Fruit fly (Drosophila melanogaster) whole organism, embryonic: ENCODE data around the gene Upf1.
A peak's percentile ranks its signal among the peaks of the same experiment; 100 is the strongest.

Experiments
- B-H2 ChIP-seq: fragments of 200-800 bp; sonication (Bioruptor generic); optimal IDR thresholded peaks from 2 replicates; lab custom pipeline; 2018; ENCODE audit warnings: missing biosample characterization, mild to moderate bottlenecking, missing genetic modification characterization
- CG10274 ChIP-seq: fragments of 200-800 bp; sonication (Bioruptor generic); optimal IDR thresholded peaks from 3 replicates; lab custom pipeline; 2017; ENCODE audit warnings: missing biosample characterization, mild to moderate bottlenecking, missing genetic modification characterization
- CG10654 ChIP-seq: fragments of 200-800 bp; sonication (Bioruptor generic); optimal IDR thresholded peaks from 2 replicates; lab custom pipeline; 2016; ENCODE audit warnings: missing biosample characterization, missing genetic modification characterization
- CG11093 ChIP-seq: fragments of 200-800 bp; sonication (Bioruptor generic); IDR thresholded peaks from 3 replicates; pipeline ENCODE4 v1.3.6; 2022; ENCODE audit warnings: missing biosample characterization, missing genetic modification characterization
- CG12104 ChIP-seq: fragments of 200-800 bp; sonication (Bioruptor generic); optimal IDR thresholded peaks from 3 replicates; lab custom pipeline; 2016; ENCODE audit warnings: missing biosample characterization, missing genetic modification characterization
- CG13123 ChIP-seq: fragments of 200-800 bp; sonication (Bioruptor generic); optimal IDR thresholded peaks from 2 replicates; lab custom pipeline; 2016; ENCODE audit warnings: missing biosample characterization, missing genetic modification characterization
- CG13624 ChIP-seq: fragments of 200-800 bp; sonication (Bioruptor generic); optimal IDR thresholded peaks from 2 replicates; lab custom pipeline; 2016; ENCODE audit warnings: missing biosample characterization, missing genetic modification characterization
- CG14441 ChIP-seq: fragments of 200-800 bp; sonication (Bioruptor generic); IDR thresholded peaks from 2 replicates; pipeline ENCODE4 v1.3.6; 2022; ENCODE audit warnings: missing biosample characterization, missing genetic modification characterization
- CG16813 ChIP-seq: fragments of 200-800 bp; sonication (Bioruptor generic); IDR thresholded peaks from 3 replicates; pipeline ENCODE4 v1.3.6; 2022; ENCODE audit warnings: missing biosample characterization, missing genetic modification characterization; ENCODE audit not compliant: partially characterized antibody
- CG16815 ChIP-seq: fragments of 200-800 bp; sonication (Bioruptor generic); optimal IDR thresholded peaks from 3 replicates; lab custom pipeline; 2017; ENCODE audit warnings: missing biosample characterization, mild to moderate bottlenecking, missing genetic modification characterization
- CG18599 ChIP-seq: fragments of 200-800 bp; sonication (Bioruptor generic); optimal IDR thresholded peaks from 3 replicates; lab custom pipeline; 2017; ENCODE audit warnings: missing biosample characterization, missing genetic modification characterization, mild to moderate bottlenecking, moderate library complexity, missing genetic modification reagents
- CG2712 ChIP-seq: fragments of 200-800 bp; optimal IDR thresholded peaks from 3 replicates; lab custom pipeline; 2019; ENCODE audit warnings: missing biosample characterization, mild to moderate bottlenecking, missing genetic modification characterization, moderate library complexity
- CG3995 ChIP-seq: fragments of 200-800 bp; sonication (Bioruptor generic); optimal IDR thresholded peaks from 3 replicates; lab custom pipeline; 2016; ENCODE audit warnings: missing biosample characterization, missing genetic modification characterization
- CG7745 ChIP-seq: fragments of 200-800 bp; sonication (Bioruptor generic); optimal IDR thresholded peaks from 2 replicates; lab custom pipeline; 2018; ENCODE audit warnings: missing biosample characterization, mild to moderate bottlenecking, missing genetic modification characterization, moderate library complexity
- CG7839 ChIP-seq: fragments of 200-800 bp; sonication (Bioruptor generic); optimal IDR thresholded peaks from 3 replicates; lab custom pipeline; 2018; ENCODE audit warnings: missing biosample characterization, mild to moderate bottlenecking, missing genetic modification characterization, moderate library complexity
- CG8089 ChIP-seq: fragments of 200-800 bp; sonication (Bioruptor generic); optimal IDR thresholded peaks from 3 replicates; lab custom pipeline; 2016; ENCODE audit warnings: missing biosample characterization, missing genetic modification characterization
- Camta ChIP-seq: fragments of 200-800 bp; sonication (Bioruptor generic); optimal IDR thresholded peaks from 2 replicates; lab custom pipeline; 2016; ENCODE audit warnings: missing biosample characterization, missing genetic modification characterization
- Dll ChIP-seq: fragments of 200-800 bp; sonication (Bioruptor generic); IDR thresholded peaks from 4 replicates; pipeline ENCODE4 v1.3.6; 2022; ENCODE audit warnings: missing biosample characterization, missing genetic modification characterization; ENCODE audit not compliant: partially characterized antibody
- Doc3 ChIP-seq: fragments of 200-800 bp; sonication (Bioruptor generic); IDR thresholded peaks from 3 replicates; pipeline ENCODE4 v1.3.6; 2022; ENCODE audit warnings: missing biosample characterization, missing genetic modification characterization; ENCODE audit not compliant: partially characterized antibody
- Dp ChIP-seq: fragments of 200-800 bp; sonication (Bioruptor generic); optimal IDR thresholded peaks from 2 replicates; lab custom pipeline; 2018; ENCODE audit warnings: missing biosample characterization, mild to moderate bottlenecking, missing genetic modification characterization, moderate library complexity
- E2f2 ChIP-seq: fragments of 200-800 bp; sonication (Bioruptor generic); IDR thresholded peaks from 2 replicates; pipeline ENCODE4 v1.3.6; 2022; ENCODE audit warnings: missing biosample characterization, missing genetic modification characterization
- Hmr ChIP-seq: fragments of 200-800 bp; sonication (Bioruptor generic); optimal IDR thresholded peaks from 3 replicates; lab custom pipeline; 2017; ENCODE audit warnings: mild to moderate bottlenecking, missing biosample characterization, missing genetic modification reagents, missing genetic modification characterization
- Neu2 ChIP-seq: fragments of 200-800 bp; sonication (Bioruptor generic); optimal IDR thresholded peaks from 3 replicates; lab custom pipeline; 2016; ENCODE audit warnings: missing biosample characterization, missing genetic modification characterization, borderline replicate concordance
- Nf-YA ChIP-seq: fragments of 200-800 bp; sonication (Bioruptor generic); IDR thresholded peaks from 2 replicates; pipeline ENCODE4 v1.3.6; 2022; ENCODE audit warnings: missing biosample characterization, missing genetic modification characterization
- Rfx ChIP-seq: fragments of 200-800 bp; sonication (Bioruptor generic); IDR thresholded peaks from 2 replicates; pipeline ENCODE4 v1.3.6; 2022; ENCODE audit warnings: missing biosample characterization, missing genetic modification characterization
- Rx ChIP-seq: fragments of 200-800 bp; sonication (Bioruptor generic); IDR thresholded peaks from 2 replicates; pipeline ENCODE4 v1.3.6; 2022; ENCODE audit warnings: missing biosample characterization, missing genetic modification characterization
- Sry-β ChIP-seq: fragments of 200-800 bp; sonication (Bioruptor generic); optimal IDR thresholded peaks from 2 replicates; lab custom pipeline; 2018; ENCODE audit warnings: missing biosample characterization, mild to moderate bottlenecking, missing genetic modification characterization, moderate library complexity
- Sry-δ ChIP-seq: fragments of 200-800 bp; sonication (Bioruptor generic); optimal IDR thresholded peaks from 2 replicates; lab custom pipeline; 2016; ENCODE audit warnings: missing biosample characterization, missing genetic modification characterization
- bab2 ChIP-seq: fragments of 200-800 bp; sonication (Bioruptor generic); optimal IDR thresholded peaks from 2 replicates; lab custom pipeline; 2016; ENCODE audit warnings: missing biosample characterization, missing genetic modification characterization
- bsh ChIP-seq, 2 experiments: fragments of 200-800 bp; sonication (Bioruptor generic); optimal IDR thresholded peaks; 2 replicates each; lab custom pipeline; 2017 to 2018; ENCODE audit warnings: mild to moderate bottlenecking in 2 of 2, missing biosample characterization in 2 of 2, missing genetic modification characterization in 2 of 2, moderate library complexity in 1 of 2
- dati ChIP-seq: fragments of 200-800 bp; sonication (Bioruptor generic); IDR thresholded peaks from 2 replicates; pipeline ENCODE4 v1.3.6; 2022; ENCODE audit warnings: missing biosample characterization, missing genetic modification characterization
- dpn ChIP-seq, 2 experiments: fragments of 200-800 bp; sonication (Bioruptor generic); optimal IDR thresholded peaks; 3 replicates each; lab custom pipeline; 2016; ENCODE audit warnings: missing biosample characterization in 2 of 2, missing genetic modification characterization in 2 of 2
- ems ChIP-seq: fragments of 200-800 bp; sonication (Bioruptor generic); optimal IDR thresholded peaks from 3 replicates; lab custom pipeline; 2016; ENCODE audit warnings: missing biosample characterization, missing genetic modification characterization
- fd3F ChIP-seq: fragments of 200-800 bp; sonication (Bioruptor generic); optimal IDR thresholded peaks from 2 replicates; lab custom pipeline; 2018; ENCODE audit warnings: missing biosample characterization, mild to moderate bottlenecking, missing genetic modification characterization, moderate library complexity
- ftz-f1 ChIP-seq: fragments of 200-800 bp; sonication (Bioruptor generic); optimal IDR thresholded peaks from 2 replicates; lab custom pipeline; 2016; ENCODE audit warnings: missing biosample characterization, missing genetic modification characterization
- grau ChIP-seq: fragments of 200-800 bp; optimal IDR thresholded peaks from 3 replicates; lab custom pipeline; 2019; ENCODE audit warnings: missing biosample characterization, mild to moderate bottlenecking, missing genetic modification characterization, moderate library complexity
- hbn ChIP-seq: fragments of 200-800 bp; sonication (Bioruptor generic); IDR thresholded peaks from 2 replicates; pipeline ENCODE4 v1.3.6; 2022; ENCODE audit warnings: missing biosample characterization, missing genetic modification characterization; ENCODE audit not compliant: partially characterized antibody
- hth ChIP-seq: fragments of >200 bp; optimal IDR thresholded peaks from 2 replicates; lab custom pipeline; 2017; ENCODE audit warnings: inconsistent platforms
- onecut ChIP-seq: fragments of 200-800 bp; sonication (Bioruptor generic); IDR thresholded peaks from 2 replicates; pipeline ENCODE4 v1.3.6; 2022; ENCODE audit warnings: missing biosample characterization, missing genetic modification characterization
- pan ChIP-seq, 4 experiments: fragments of >200 bp in 3 of 4; fragments of 200-800 bp in 1 of 4; sonication (Bioruptor generic) in 1 of 4; optimal IDR thresholded peaks in 3 of 4; IDR thresholded peaks in 1 of 4; 2 replicates each; pipeline versions ENCODE4 v1.3.6 to Lab custom; 2017 to 2022; ENCODE audit warnings: missing biosample characterization in 2 of 4, missing genetic modification characterization in 2 of 4, mixed read lengths in 1 of 4
- ro ChIP-seq: fragments of 200-800 bp; sonication (Bioruptor generic); IDR thresholded peaks from 2 replicates; pipeline ENCODE4 v1.3.6; 2022; ENCODE audit warnings: missing biosample characterization, missing genetic modification characterization
- schlank ChIP-seq: fragments of 200-800 bp; sonication (Bioruptor generic); optimal IDR thresholded peaks from 2 replicates; lab custom pipeline; 2018; ENCODE audit warnings: missing biosample characterization, mild to moderate bottlenecking, missing genetic modification characterization
- sd ChIP-seq: fragments of 200-800 bp; sonication (Bioruptor generic); optimal IDR thresholded peaks from 3 replicates; lab custom pipeline; 2018; ENCODE audit warnings: missing biosample characterization, mild to moderate bottlenecking, missing genetic modification characterization, moderate library complexity
- sens-2 ChIP-seq: fragments of 200-800 bp; sonication (Bioruptor generic); IDR thresholded peaks from 2 replicates; pipeline ENCODE4 v1.3.6; 2022; ENCODE audit warnings: missing biosample characterization, missing genetic modification characterization
- tin ChIP-seq: fragments of 200-800 bp; sonication (Bioruptor generic); optimal IDR thresholded peaks from 3 replicates; lab custom pipeline; 2016; ENCODE audit warnings: missing biosample characterization, missing genetic modification characterization
- twi ChIP-seq: fragments of 200-800 bp; optimal IDR thresholded peaks from 2 replicates; lab custom pipeline; 2019; ENCODE audit warnings: missing biosample characterization, mild to moderate bottlenecking, missing genetic modification characterization, moderate library complexity
- unc-4 ChIP-seq: fragments of 200-800 bp; sonication (Bioruptor generic); IDR thresholded peaks from 2 replicates; pipeline ENCODE4 v1.3.6; 2022; ENCODE audit warnings: missing biosample characterization, missing genetic modification characterization; ENCODE audit not compliant: partially characterized antibody
- vvl ChIP-seq: fragments of 200-800 bp; sonication (Bioruptor generic); IDR thresholded peaks from 2 replicates; pipeline ENCODE4 v1.3.6; 2022; ENCODE audit warnings: missing biosample characterization, missing genetic modification characterization
- wdn ChIP-seq: fragments of 200-800 bp; sonication (Bioruptor generic); IDR thresholded peaks from 2 replicates; pipeline ENCODE4 v1.3.6; 2022; ENCODE audit warnings: missing biosample characterization, missing genetic modification characterization
- zen ChIP-seq: fragments of 200-800 bp; sonication (Bioruptor generic); optimal IDR thresholded peaks from 3 replicates; lab custom pipeline; 2018; ENCODE audit warnings: missing biosample characterization, mild to moderate bottlenecking, missing genetic modification characterization, moderate library complexity

Upf1 gene

dm6 chrX:11891682-11892179 is 13.4 kb downstream of the Upf1 start, which contains the start of gene sicily (continued):
- no peak for TF ChIP-seq pan (optimal IDR thresholded peaks at IDR 0.05; lab: Kevin White, UChicago)
- TF ChIP-seq pan (GFP tag; optimal IDR thresholded peaks at IDR 0.05 in 1 of 2, IDR thresholded peaks at IDR 0.05 in 1 of 2), result no peak
- TF ChIP-seq hth (lab: Kevin White, UChicago), result no peak
- TF ChIP-seq CG3995 (GFP tag; lab: Kevin White, UChicago), result no peak
- no peak for TF ChIP-seq CG10274 (GFP tag; lab: Kevin White, UChicago)
- TF ChIP-seq ems (GFP tag; lab: Kevin White, UChicago), result no peak
- TF ChIP-seq CG10654 (GFP tag; lab: Kevin White, UChicago), result no peak
- TF ChIP-seq CG12104 (GFP tag; lab: Kevin White, UChicago), result no peak
- no peak for TF ChIP-seq fd3F (GFP tag; lab: Kevin White, UChicago)
- no peak for TF ChIP-seq Rx (GFP tag; lab: Robert Waterston, UW)
- TF ChIP-seq CG14441 (GFP tag; lab: Robert Waterston, UW), result no peak
- TF ChIP-seq zen, result no peak
- peak; percentile 42 for TF ChIP-seq Sry-δ
- TF ChIP-seq ftz-f1 (GFP tag; lab: Kevin White, UChicago), result no peak
- peak; percentile 41 for TF ChIP-seq twi (tag; lab: Kevin White, UChicago)
- no peak for TF ChIP-seq dati (GFP tag; lab: Robert Waterston, UW)
- TF ChIP-seq CG2712, result no peak
- TF ChIP-seq B-H2, result no peak
- no peak for TF ChIP-seq Nf-YA (GFP tag; lab: Robert Waterston, UW)
- TF ChIP-seq tin, result no peak
- no peak for TF ChIP-seq CG18599 (GFP tag; lab: Kevin White, UChicago)
- TF ChIP-seq CG13624 (GFP tag; lab: Kevin White, UChicago), result no peak
- TF ChIP-seq Doc3, result no peak
- no peak for TF ChIP-seq bsh (GFP tag; optimal IDR thresholded peaks at IDR 0.05; lab: Kevin White, UChicago)
- TF ChIP-seq CG7839 (tag; lab: Kevin White, UChicago), result no peak
- no peak for TF ChIP-seq CG8089 (GFP tag; lab: Kevin White, UChicago)
- no peak for TF ChIP-seq schlank (tag; lab: Kevin White, UChicago)
- TF ChIP-seq sd (tag; lab: Kevin White, UChicago), result no peak
- no peak for TF ChIP-seq Hmr (GFP tag; lab: Kevin White, UChicago)
- no peak for TF ChIP-seq sens-2 (GFP tag; lab: Robert Waterston, UW)
- peak; percentile 37; the same call in 1 of the 3 replicates for TF ChIP-seq CG16813 (GFP tag; lab: Robert Waterston, UW)
- peak; percentile 92 for TF ChIP-seq E2f2
- TF ChIP-seq vvl (GFP tag; lab: Robert Waterston, UW), result no peak
- no peak for TF ChIP-seq ro (GFP tag; lab: Robert Waterston, UW)
- peak; percentile 29 for TF ChIP-seq Sry-β (GFP tag; lab: Kevin White, UChicago)
- no peak for TF ChIP-seq Rfx (GFP tag; lab: Robert Waterston, UW)
- no peak for TF ChIP-seq dpn (GFP tag; optimal IDR thresholded peaks at IDR 0.05; lab: Kevin White, UChicago)
- no peak for TF ChIP-seq Camta (GFP tag; lab: Kevin White, UChicago)
- 0 out of 4 replicates have a peak, but pooled peaks have one; percentile 23 for TF ChIP-seq Dll (GFP tag; lab: Robert Waterston, UW)
- peak; percentile 38; the same call in 1 of the 2 replicates for TF ChIP-seq unc-4 (GFP tag; lab: Robert Waterston, UW)
- TF ChIP-seq CG7745 (tag; lab: Kevin White, UChicago), result no peak
- TF ChIP-seq CG11093 (GFP tag; lab: Robert Waterston, UW), result no peak
- TF ChIP-seq wdn (GFP tag; lab: Robert Waterston, UW), result no peak
- peak; percentile 85 for TF ChIP-seq Dp
- TF ChIP-seq grau (tag; lab: Kevin White, UChicago), result no peak
- no peak for TF ChIP-seq CG16815 (GFP tag; lab: Kevin White, UChicago)
- TF ChIP-seq Neu2, result no peak
- no peak for TF ChIP-seq bab2 (GFP tag; lab: Kevin White, UChicago)
- no peak for TF ChIP-seq CG13123 (GFP tag; lab: Kevin White, UChicago)
- no peak for TF ChIP-seq onecut (GFP tag; lab: Robert Waterston, UW)
- 0 out of 2 replicates have a peak, but pooled peaks have one; percentile 18 for TF ChIP-seq hbn (GFP tag; lab: Robert Waterston, UW)
